Worm (Caenorhabditis elegans) whole organism, early embryonic: ENCODE data around the gene C06H2.2.

Source experiments
- flt-1 ChIP-seq: fragments of 200-800 bp; sonication (Bioruptor generic); IDR thresholded peaks from 2 replicates; pipeline ENCODE4 v1.3.6; 2022; ENCODE audit warnings: missing genetic modification characterization, missing compliant biosample characterization
- hmbx-1 ChIP-seq: sonication (generic microtip); optimal IDR thresholded peaks from 2 replicates; lab custom pipeline; 2016; ENCODE audit warnings: mild to moderate bottlenecking, missing genetic modification characterization, missing compliant biosample characterization
- tbx-11 ChIP-seq: fragments of 200-800 bp; sonication (Bioruptor generic); IDR thresholded peaks from 2 replicates; pipeline ENCODE4 v1.3.6; 2022; ENCODE audit warnings: missing genetic modification characterization, missing compliant biosample characterization

ce11 chrV:11113041-11113574, 11.9 kb upstream of the C06H2.2 start, which contains the start of gene erfa-3:
- TF ChIP-seq flt-1 (GFP tag; lab: Robert Waterston, UW) (peak; percentile 49; the same call in 1 of the 2 replicates), tbx-11 (GFP tag; lab: Robert Waterston, UW) (peak; percentile 74; the same call in 1 of the 2 replicates), hmbx-1 (tag; lab: Kevin White, UChicago) (peak; percentile 48)
